Worm (Caenorhabditis elegans) whole organism, midembryonic: ENCODE measurements around the gene acr-10.

ENCODE experiments used
- cog-1 ChIP-seq: sonication (generic microtip); optimal IDR thresholded peaks from 2 replicates; lab custom pipeline; 2016; ENCODE audit warnings: missing genetic modification characterization, missing compliant biosample characterization
- flt-1 ChIP-seq: fragments of 200-800 bp; sonication (Bioruptor generic); IDR thresholded peaks from 2 replicates; pipeline ENCODE4 v1.3.6; 2022; ENCODE audit warnings: missing genetic modification characterization, missing compliant biosample characterization
- klf-2 ChIP-seq: fragments of 200-800 bp; sonication (Bioruptor generic); conservative IDR thresholded peaks from 2 replicates; pipeline ENCODE4 v1.3.6; 2022; ENCODE audit warnings: missing genetic modification reagents, missing genetic modification characterization, missing compliant biosample characterization
- med-1 ChIP-seq: sonication (generic microtip); optimal IDR thresholded peaks from 2 replicates; lab custom pipeline; 2017; ENCODE audit warnings: missing genetic modification characterization, mild to moderate bottlenecking, missing compliant biosample characterization, antibody characterized with exemption, missing genetic modification reagents; ENCODE audit not compliant: insufficient read depth
- ref-1 ChIP-seq: fragments of 200-800 bp; sonication (Bioruptor generic); conservative IDR thresholded peaks from 2 replicates; pipeline ENCODE4 v1.3.6; 2022; ENCODE audit warnings: missing genetic modification reagents, missing genetic modification characterization, missing compliant biosample characterization

DNA sequence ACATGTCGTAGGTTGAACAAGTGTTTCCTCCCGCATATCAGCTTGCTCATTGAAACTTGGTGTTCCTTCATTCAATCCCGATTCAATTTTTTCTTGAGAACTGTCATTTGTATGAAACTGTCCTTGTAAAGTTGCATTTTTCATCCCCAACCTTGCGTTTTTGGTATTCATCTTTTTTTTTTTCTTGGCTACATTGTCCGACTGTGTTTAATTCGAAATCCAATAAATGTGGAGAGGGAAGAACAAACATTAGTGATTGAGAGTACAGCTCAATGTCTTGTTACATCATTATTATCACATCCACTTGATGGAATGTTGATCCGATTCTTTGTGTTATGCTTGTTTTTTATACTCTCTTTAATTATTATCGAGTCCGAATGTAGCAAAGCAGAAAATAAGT is at the start of gene acr-10:
- no peak for TF ChIP-seq klf-2 (GFP tag; lab: Robert Waterston, UW)
- TF ChIP-seq flt-1 (GFP tag; lab: Robert Waterston, UW) = no peak
- TF ChIP-seq med-1 (GFP tag; lab: Kevin White, UChicago) = no peak
- TF ChIP-seq cog-1 (tag; lab: Kevin White, UChicago) = no peak
- TF ChIP-seq ref-1 (GFP tag; lab: Robert Waterston, UW) = no peak
